Worm (Caenorhabditis elegans) whole organism, young adult: ENCODE results near the gene W04G3.12.
A peak's percentile ranks its signal among the peaks of the same experiment; 100 is the strongest.

Experiments
- B0019.2 ChIP-seq: fragments of 200-800 bp; sonication (Bioruptor generic); conservative IDR thresholded peaks from 2 replicates; pipeline ENCODE4 v1.3.6; 2022; ENCODE audit warnings: missing genetic modification reagents, missing genetic modification characterization, missing compliant biosample characterization
- B0035.1 ChIP-seq: sonication (generic microtip); optimal IDR thresholded peaks from 2 replicates; lab custom pipeline; 2016; ENCODE audit warnings: missing genetic modification characterization, mild to moderate bottlenecking, missing compliant biosample characterization, missing genotype, missing genetic modification reagents
- C06A6.2 ChIP-seq: fragments of 200-800 bp; sonication (Bioruptor generic); conservative IDR thresholded peaks from 2 replicates; pipeline ENCODE4 v1.3.6; 2022; ENCODE audit warnings: missing genetic modification characterization, missing compliant biosample characterization
- C17E4.6 ChIP-seq: fragments of 200-800 bp; sonication (Bioruptor generic); IDR thresholded peaks from 2 replicates; pipeline ENCODE4 v1.3.6; 2022; ENCODE audit warnings: missing genetic modification reagents, missing genetic modification characterization, missing compliant biosample characterization
- F10E7.11 ChIP-seq: sonication (generic microtip); optimal IDR thresholded peaks from 2 replicates; lab custom pipeline; 2017; ENCODE audit warnings: mild to moderate bottlenecking, missing genetic modification characterization, moderate library complexity, missing compliant biosample characterization
- F39B2.1 ChIP-seq: fragments of 200-800 bp; sonication (Bioruptor generic); IDR thresholded peaks from 2 replicates; pipeline ENCODE4 v1.3.6; 2022; ENCODE audit warnings: missing genetic modification reagents, missing genetic modification characterization, missing compliant biosample characterization
- F52B5.7 ChIP-seq: sonication (generic microtip); optimal IDR thresholded peaks from 2 replicates; lab custom pipeline; 2016; ENCODE audit warnings: mild to moderate bottlenecking, missing genetic modification characterization, missing compliant biosample characterization
- F57C9.4 ChIP-seq: sonication (generic microtip); optimal IDR thresholded peaks from 2 replicates; lab custom pipeline; 2017; ENCODE audit warnings: mild to moderate bottlenecking, missing genetic modification characterization, missing compliant biosample characterization
- K12H6.12 ChIP-seq: fragments of 200-800 bp; sonication (Bioruptor generic); optimal IDR thresholded peaks from 2 replicates; lab custom pipeline; 2018; ENCODE audit warnings: mild to moderate bottlenecking, missing genetic modification characterization, missing compliant biosample characterization
- Y53F4B.3 ChIP-seq: fragments of 200-800 bp; sonication (Bioruptor generic); IDR thresholded peaks from 2 replicates; pipeline ENCODE4 v1.3.6; 2022; ENCODE audit warnings: missing genetic modification reagents, missing genetic modification characterization, missing compliant biosample characterization
- Y56A3A.18 ChIP-seq: fragments of 200-800 bp; sonication (Bioruptor generic); IDR thresholded peaks from 2 replicates; pipeline ENCODE4 v1.3.6; 2022; ENCODE audit warnings: missing genetic modification reagents, missing genetic modification characterization, missing compliant biosample characterization
- Y79H2A.3 ChIP-seq: fragments of 200-800 bp; sonication (Bioruptor generic); conservative IDR thresholded peaks from 2 replicates; pipeline ENCODE4 v1.3.6; 2022; ENCODE audit warnings: missing genetic modification reagents, missing genetic modification characterization, missing compliant biosample characterization
- aptf-3 ChIP-seq: fragments of 200-800 bp; sonication (Bioruptor generic); IDR thresholded peaks from 2 replicates; pipeline ENCODE4 v1.3.6; 2022; ENCODE audit warnings: missing genetic modification characterization, missing compliant biosample characterization
- attf-6 ChIP-seq: fragments of 200-800 bp; sonication (Bioruptor generic); IDR thresholded peaks from 2 replicates; pipeline ENCODE4 v1.3.6; 2022; ENCODE audit warnings: missing genetic modification reagents, missing genetic modification characterization, missing compliant biosample characterization
- cebp-2 ChIP-seq: fragments of 200-800 bp; sonication (Bioruptor generic); IDR thresholded peaks from 2 replicates; pipeline ENCODE4 v1.3.6; 2022; ENCODE audit warnings: missing genetic modification characterization, missing compliant biosample characterization
- ceh-40 ChIP-seq: fragments of 200-800 bp; sonication (Bioruptor generic); IDR thresholded peaks from 2 replicates; pipeline ENCODE4 v1.3.6; 2022; ENCODE audit warnings: missing genetic modification characterization, missing compliant biosample characterization
- ceh-91 ChIP-seq: fragments of 200-800 bp; sonication (Bioruptor generic); IDR thresholded peaks from 2 replicates; pipeline ENCODE4 v1.3.6; 2022; ENCODE audit warnings: missing genetic modification reagents, missing genetic modification characterization, missing compliant biosample characterization
- chd-7 ChIP-seq: sonication (generic microtip); optimal IDR thresholded peaks from 2 replicates; lab custom pipeline; 2016; ENCODE audit warnings: mild to moderate bottlenecking, missing genetic modification characterization, moderate library complexity, missing compliant biosample characterization
- ekl-4 ChIP-seq: fragments of 200-800 bp; sonication (Bioruptor generic); IDR thresholded peaks from 2 replicates; pipeline ENCODE4 v1.3.6; 2022; ENCODE audit warnings: missing genetic modification reagents, missing genetic modification characterization, missing compliant biosample characterization
- him-1 ChIP-seq: sonication (generic microtip); optimal IDR thresholded peaks from 2 replicates; lab custom pipeline; 2016; ENCODE audit warnings: missing genotype, missing genetic modification reagents, missing genetic modification characterization, missing compliant biosample characterization
- hlh-26 ChIP-seq: fragments of 200-800 bp; sonication (Bioruptor generic); conservative IDR thresholded peaks from 2 replicates; pipeline ENCODE4 v1.3.6; 2022; ENCODE audit warnings: missing genetic modification reagents, missing genetic modification characterization, missing compliant biosample characterization
- hmg-20 ChIP-seq: fragments of 200-800 bp; sonication (Bioruptor generic); IDR thresholded peaks from 2 replicates; pipeline ENCODE4 v1.3.6; 2022; ENCODE audit warnings: missing genetic modification reagents, missing genetic modification characterization, missing compliant biosample characterization
- let-526 ChIP-seq: fragments of 200-800 bp; sonication (Bioruptor generic); IDR thresholded peaks from 2 replicates; pipeline ENCODE4 v1.3.6; 2022; ENCODE audit warnings: missing genetic modification reagents, missing genetic modification characterization, missing compliant biosample characterization
- madf-10 ChIP-seq: sonication (generic microtip); optimal IDR thresholded peaks from 2 replicates; lab custom pipeline; 2016; ENCODE audit warnings: mild to moderate bottlenecking, missing genetic modification characterization, missing compliant biosample characterization
- madf-8 ChIP-seq: fragments of 200-800 bp; sonication (Bioruptor generic); conservative IDR thresholded peaks from 2 replicates; pipeline ENCODE4 v1.3.6; 2022; ENCODE audit warnings: missing genetic modification reagents, missing genetic modification characterization, missing compliant biosample characterization
- nhr-120 ChIP-seq: fragments of 200-800 bp; sonication (Bioruptor generic); IDR thresholded peaks from 2 replicates; pipeline ENCODE4 v1.3.6; 2022; ENCODE audit warnings: missing genetic modification characterization, missing compliant biosample characterization
- nhr-179 ChIP-seq: sonication (generic microtip); optimal IDR thresholded peaks from 2 replicates; lab custom pipeline; 2016; ENCODE audit warnings: mild to moderate bottlenecking, missing genetic modification characterization, missing compliant biosample characterization
- pbrm-1 ChIP-seq: fragments of 200-800 bp; sonication (Bioruptor generic); IDR thresholded peaks from 2 replicates; pipeline ENCODE4 v1.3.6; 2022; ENCODE audit warnings: missing genetic modification reagents, missing genetic modification characterization, missing compliant biosample characterization
- sdz-38 ChIP-seq: sonication (generic microtip); optimal IDR thresholded peaks from 2 replicates; lab custom pipeline; 2016; ENCODE audit warnings: missing genotype, missing genetic modification characterization, missing compliant biosample characterization
- sptf-2 ChIP-seq: fragments of 200-800 bp; sonication (Bioruptor generic); optimal IDR thresholded peaks from 2 replicates; lab custom pipeline; 2018; ENCODE audit warnings: mild to moderate bottlenecking, missing genetic modification characterization, missing compliant biosample characterization
- tbx-9 ChIP-seq: sonication (generic microtip); optimal IDR thresholded peaks from 2 replicates; lab custom pipeline; 2016; ENCODE audit warnings: borderline replicate concordance, missing genetic modification characterization, inconsistent platforms, missing compliant biosample characterization
- xnd-1 ChIP-seq: sonication (generic microtip); optimal IDR thresholded peaks from 2 replicates; lab custom pipeline; 2016; ENCODE audit warnings: missing genotype, missing genetic modification reagents, missing genetic modification characterization, missing compliant biosample characterization
- zfh-2 ChIP-seq: fragments of 200-800 bp; sonication (Bioruptor generic); conservative IDR thresholded peaks from 2 replicates; pipeline ENCODE4 v1.3.6; 2022; ENCODE audit warnings: missing genetic modification reagents, missing genetic modification characterization, missing compliant biosample characterization
- zim-3 ChIP-seq: sonication (generic microtip); optimal IDR thresholded peaks from 2 replicates; lab custom pipeline; 2017; ENCODE audit warnings: mild to moderate bottlenecking, missing genetic modification characterization, moderate library complexity, missing compliant biosample characterization

The W04G3.12 gene

ce11 chrX:11078150-11078549 lies 1.5 kb upstream of the W04G3.12 start, which contains the start of gene W04G3.10:
W04G3.10 (minus strand) TSS chrX:11078250.
- TF ChIP-seq F57C9.4 (tag; lab: Kevin White, UChicago), result no peak
- no peak for TF ChIP-seq pbrm-1 (GFP tag; lab: Robert Waterston, UW)
- no peak for TF ChIP-seq aptf-3 (GFP tag; lab: Robert Waterston, UW)
- TF ChIP-seq madf-10 (tag; lab: Kevin White, UChicago), result no peak

ce11 chrX:11073358-11073757 lies 3.2 kb downstream of the W04G3.12 start, which contains the start of gene W04G3.5:
W04G3.5 (plus strand) TSS chrX:11073658.
- TF ChIP-seq B0035.1 (tag; lab: Kevin White, UChicago) (no peak), Y79H2A.3 (GFP tag; lab: Robert Waterston, UW) (no peak), chd-7 (tag; lab: Kevin White, UChicago) (no peak), cebp-2 (GFP tag; lab: Robert Waterston, UW) (no peak), F52B5.7 (tag; lab: Kevin White, UChicago) (no peak), nhr-120 (no peak), let-526 (GFP tag; lab: Robert Waterston, UW) (no peak), him-1 (tag; lab: Kevin White, UChicago) (no peak), Y53F4B.3 (GFP tag; lab: Robert Waterston, UW) (no peak), Y56A3A.18 (GFP tag; lab: Robert Waterston, UW) (no peak), nhr-179 (tag; lab: Kevin White, UChicago) (no peak), attf-6 (GFP tag; lab: Robert Waterston, UW) (no peak), ceh-40 (GFP tag; lab: Robert Waterston, UW) (no peak), F39B2.1 (GFP tag; lab: Robert Waterston, UW) (no peak), F10E7.11 (tag; lab: Kevin White, UChicago) (no peak), C17E4.6 (GFP tag; lab: Robert Waterston, UW) (no peak), ceh-91 (GFP tag; lab: Robert Waterston, UW) (no peak), K12H6.12 (tag; lab: Kevin White, UChicago) (no peak), tbx-9 (tag; lab: Kevin White, UChicago) (no peak), F57C9.4 (tag; lab: Kevin White, UChicago) (no peak)

- TF ChIP-seq hlh-26 (GFP tag; lab: Robert Waterston, UW) (no peak), zim-3 (tag; lab: Kevin White, UChicago) (no peak), xnd-1 (tag; lab: Kevin White, UChicago) (no peak), ekl-4 (GFP tag; lab: Robert Waterston, UW) (no peak), zfh-2 (GFP tag; lab: Robert Waterston, UW) (no peak), B0019.2 (GFP tag; lab: Robert Waterston, UW) (no peak), sptf-2 (GFP tag; lab: Kevin White, UChicago) (no peak), madf-8 (GFP tag; lab: Robert Waterston, UW) (no peak), sdz-38 (tag; lab: Kevin White, UChicago) (no peak), hmg-20 (GFP tag; lab: Robert Waterston, UW) (no peak)
Measured at ce11 chrX:11072701-11073100, 3.9 kb downstream of the W04G3.12 start.

ce11 chrX:11068334-11068733 lies 8.3 kb downstream of the W04G3.12 start, which contains the start of gene apt-9:
apt-9 (plus strand) TSS chrX:11068527.
- no peak for TF ChIP-seq C06A6.2
- peak; percentile 20 for TF ChIP-seq K12H6.12 (tag; lab: Kevin White, UChicago)
- TF ChIP-seq zfh-2 (GFP tag; lab: Robert Waterston, UW), result peak; percentile 59
- no peak for TF ChIP-seq nhr-120
